Fruit fly (Drosophila melanogaster) whole organism, wandering third instar larva: Measurements from ENCODE around the gene CG32625.

ENCODE experiments used
- CG32264 ChIP-seq: fragments of 200-800 bp; sonication (Bioruptor generic); optimal IDR thresholded peaks from 2 replicates; lab custom pipeline; 2016; ENCODE audit warnings: missing biosample characterization, missing genetic modification characterization
- CG9705 ChIP-seq: fragments of 200-800 bp; sonication (Bioruptor generic); optimal IDR thresholded peaks from 2 replicates; lab custom pipeline; 2018; ENCODE audit warnings: missing biosample characterization, mild to moderate bottlenecking, missing genetic modification characterization
- Dfd ChIP-seq: fragments of >200 bp; optimal IDR thresholded peaks from 2 replicates; lab custom pipeline; 2017; ENCODE audit warnings: missing biosample characterization, missing genetic modification characterization
- Dif ChIP-seq: fragments of 200-275, 200-300 bp; sonication (Bioruptor generic); optimal IDR thresholded peaks from 2 replicates; lab custom pipeline; 2018; ENCODE audit warnings: missing biosample characterization, missing genetic modification characterization; ENCODE audit not compliant: partially characterized antibody
- HLH106 ChIP-seq: fragments of 200-800 bp; optimal IDR thresholded peaks from 3 replicates; lab custom pipeline; 2019; ENCODE audit warnings: missing biosample characterization, mild to moderate bottlenecking, missing genetic modification characterization, moderate library complexity
- Hnf4 ChIP-seq: fragments of 200-800 bp; sonication (Bioruptor generic); optimal IDR thresholded peaks from 2 replicates; lab custom pipeline; 2016; ENCODE audit warnings: missing biosample characterization, mild to moderate bottlenecking, missing genetic modification characterization
- Hr78 ChIP-seq: fragments of >200 bp; optimal IDR thresholded peaks from 2 replicates; lab custom pipeline; 2017; ENCODE audit warnings: missing biosample characterization, missing genetic modification characterization
- Hr83 ChIP-seq: fragments of 200-300 bp; sonication (Bioruptor generic); optimal IDR thresholded peaks from 2 replicates; lab custom pipeline; 2016; ENCODE audit warnings: missing biosample characterization, mild to moderate bottlenecking, missing genetic modification characterization, moderate library complexity; ENCODE audit not compliant: poor library complexity, severe bottlenecking
- Jra ChIP-seq: sonication (Bioruptor generic); optimal IDR thresholded peaks from 2 replicates; lab custom pipeline; 2016; ENCODE audit warnings: missing biosample characterization, missing genetic modification characterization
- N ChIP-seq: fragments of >200 bp; optimal IDR thresholded peaks from 2 replicates; lab custom pipeline; 2018; ENCODE audit warnings: missing biosample characterization, missing external identifiers, missing genetic modification characterization
- OdsH ChIP-seq: fragments of 200-800 bp; sonication (Bioruptor generic); optimal IDR thresholded peaks from 2 replicates; lab custom pipeline; 2016; ENCODE audit warnings: missing biosample characterization, mild to moderate bottlenecking, missing genetic modification characterization
- Rel ChIP-seq, 2 experiments: fragments of 200-800 bp; sonication (Bioruptor generic) in 1 of 2; optimal IDR thresholded peaks; 2 replicates in 1 of 2; 3 replicates in 1 of 2; lab custom pipeline; 2016 to 2019; ENCODE audit warnings: mild to moderate bottlenecking in 2 of 2, missing biosample characterization in 2 of 2, missing genetic modification characterization in 2 of 2, moderate library complexity in 1 of 2
- Sp1 ChIP-seq: fragments of 200-800 bp; sonication (Bioruptor generic); optimal IDR thresholded peaks from 3 replicates; lab custom pipeline; 2019; ENCODE audit warnings: missing biosample characterization, mild to moderate bottlenecking, missing genetic modification characterization, moderate library complexity
- Vsx2 ChIP-seq: fragments of 200-300, 225-300 bp; sonication (Bioruptor generic); optimal IDR thresholded peaks from 2 replicates; lab custom pipeline; 2018; ENCODE audit warnings: missing biosample characterization, missing genetic modification characterization; ENCODE audit not compliant: partially characterized antibody
- br ChIP-seq: fragments of 200-800 bp; sonication (Bioruptor generic); optimal IDR thresholded peaks from 2 replicates; lab custom pipeline; 2016; ENCODE audit warnings: missing biosample characterization, missing genetic modification characterization
- brk ChIP-seq: fragments of 200-800 bp; sonication (Bioruptor generic); optimal IDR thresholded peaks from 2 replicates; lab custom pipeline; 2016; ENCODE audit warnings: missing biosample characterization, mild to moderate bottlenecking, missing genetic modification characterization
- dl ChIP-seq, 2 experiments: fragments of 175-275, 200-275 bp in 1 of 2; fragments of 200-275 bp in 1 of 2; sonication (Bioruptor generic); optimal IDR thresholded peaks; lab custom pipeline; 2018; ENCODE audit warnings: mild to moderate bottlenecking in 2 of 2, missing biosample characterization in 2 of 2, missing genetic modification characterization in 2 of 2, moderate library complexity in 2 of 2; ENCODE audit not compliant: partially characterized antibody in 2 of 2, insufficient read depth in 1 of 2
- dmrt93B ChIP-seq: fragments of 200-800 bp; sonication (Bioruptor generic); optimal IDR thresholded peaks from 2 replicates; lab custom pipeline; 2018; ENCODE audit warnings: missing biosample characterization, mild to moderate bottlenecking, missing genetic modification characterization
- dsf ChIP-seq: sonication (Bioruptor generic); optimal IDR thresholded peaks from 2 replicates; lab custom pipeline; 2016; ENCODE audit warnings: missing biosample characterization, missing genetic modification characterization, borderline replicate concordance
- ey ChIP-seq: fragments of 200-800 bp; sonication (Bioruptor generic); optimal IDR thresholded peaks from 2 replicates; lab custom pipeline; 2016; ENCODE audit warnings: missing biosample characterization, missing genetic modification characterization
- foxo ChIP-seq, 2 experiments: fragments of 200-800 bp; sonication (Bioruptor generic); optimal IDR thresholded peaks; 2 replicates in 1 of 2; 3 replicates in 1 of 2; lab custom pipeline; 2016 to 2017; ENCODE audit warnings: missing biosample characterization in 2 of 2, missing genetic modification characterization in 2 of 2
- fru ChIP-seq: fragments of 200-800 bp; sonication (Bioruptor generic); optimal IDR thresholded peaks from 3 replicates; lab custom pipeline; 2016; ENCODE audit warnings: missing biosample characterization, mild to moderate bottlenecking, missing genetic modification characterization
- h ChIP-seq: fragments of 200-800 bp; sonication (Bioruptor generic); optimal IDR thresholded peaks from 3 replicates; lab custom pipeline; 2016; ENCODE audit warnings: missing biosample characterization, mild to moderate bottlenecking, missing genetic modification characterization
- lola ChIP-seq: fragments of >200 bp; optimal IDR thresholded peaks from 2 replicates; lab custom pipeline; 2017; ENCODE audit warnings: missing biosample characterization, missing genetic modification characterization
- pan ChIP-seq: fragments of >200 bp; optimal IDR thresholded peaks from 2 replicates; lab custom pipeline; 2017
- psq ChIP-seq: fragments of 200-800 bp; sonication (Bioruptor generic); optimal IDR thresholded peaks from 3 replicates; lab custom pipeline; 2017; ENCODE audit warnings: missing biosample characterization, mild to moderate bottlenecking, missing genetic modification characterization, moderate library complexity
- rgr ChIP-seq: fragments of 200-800 bp; sonication (Bioruptor generic); optimal IDR thresholded peaks from 3 replicates; lab custom pipeline; 2016; ENCODE audit warnings: missing biosample characterization, mild to moderate bottlenecking, missing genetic modification characterization
- sage ChIP-seq: fragments of 200-800 bp; sonication (Bioruptor generic); optimal IDR thresholded peaks from 2 replicates; lab custom pipeline; 2016; ENCODE audit warnings: missing biosample characterization, mild to moderate bottlenecking, missing genetic modification characterization
- sv ChIP-seq: fragments of 200-800 bp; sonication (Bioruptor generic); optimal IDR thresholded peaks from 3 replicates; lab custom pipeline; 2016; ENCODE audit warnings: missing biosample characterization, missing genetic modification characterization
- usp ChIP-seq: fragments of >200 bp; optimal IDR thresholded peaks from 2 replicates; lab custom pipeline; 2017; ENCODE audit warnings: missing biosample characterization, missing genetic modification characterization
- woc ChIP-seq: sonication (Bioruptor generic); optimal IDR thresholded peaks from 2 replicates; lab custom pipeline; 2016; ENCODE audit warnings: missing biosample characterization, mild to moderate bottlenecking, missing genetic modification characterization

Gene CG32625

dm6 chrX:13764397-13765119 is 7.9 kb upstream of the CG32625 start:
- TF ChIP-seq br (GFP tag; lab: Kevin White, UChicago) (no peak), HLH106 (peak; percentile 3), rgr (GFP tag; lab: Kevin White, UChicago) (peak; percentile 28), CG9705 (GFP tag; lab: Kevin White, UChicago) (no peak), Sp1 (GFP tag; lab: Kevin White, UChicago) (peak; percentile 15), CG32264 (GFP tag; lab: Kevin White, UChicago) (no peak), h (GFP tag; lab: Kevin White, UChicago) (peak; percentile 34), psq (peak; percentile 20), Hnf4 (no peak), ey (GFP tag; lab: Kevin White, UChicago) (peak; percentile 30), N (GFP tag; lab: Kevin White, UChicago) (no peak), Hr83 (no peak), Dif (GFP tag; lab: Kevin White, UChicago) (no peak), dmrt93B (GFP tag; lab: Kevin White, UChicago) (no peak), OdsH (GFP tag; lab: Kevin White, UChicago) (peak; percentile 2), foxo (GFP tag; optimal IDR thresholded peaks at IDR 0.05; lab: Kevin White, UChicago) (peak in 1 of 2 experiments; percentile 31), fru (GFP tag; lab: Kevin White, UChicago) (peak; percentile 37), woc (GFP tag; lab: Kevin White, UChicago) (no peak)

DNA sequence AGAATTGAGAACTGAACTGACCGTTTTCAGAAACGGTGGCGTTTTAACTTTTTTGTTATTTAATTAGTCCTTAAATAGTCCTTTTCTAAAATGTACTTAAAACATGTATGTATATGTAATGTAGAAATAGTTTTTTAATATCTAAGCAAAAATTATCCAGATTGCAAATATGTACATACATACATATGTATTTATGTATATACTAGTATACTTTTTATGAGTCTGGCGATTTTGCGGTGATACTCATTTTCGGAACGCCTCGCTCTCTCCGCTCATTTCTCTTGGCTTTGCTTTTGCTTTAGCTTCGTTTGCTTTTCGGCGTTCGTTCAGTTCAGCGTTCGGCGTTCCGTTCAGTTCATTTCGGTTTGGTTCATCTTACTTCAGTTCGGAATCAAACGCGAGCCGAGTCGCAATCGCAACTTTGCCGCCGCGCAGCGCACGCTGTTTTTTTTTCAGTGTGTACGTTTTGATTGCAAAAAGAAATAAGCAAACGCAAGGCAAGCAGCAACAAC is 5.8 kb upstream of the CG32625 start, which contains the start of gene rdgB:
Gene rdgB (plus strand): TSS at position 381 of the 512 bp plus-strand sequence.
- no peak for TF ChIP-seq usp (GFP tag; lab: Kevin White, UChicago)
- TF ChIP-seq lola (GFP tag; lab: Kevin White, UChicago) = no peak
- TF ChIP-seq dsf (GFP tag; lab: Kevin White, UChicago) = no peak
- peak; percentile 81 for TF ChIP-seq Sp1 (GFP tag; lab: Kevin White, UChicago)
- TF ChIP-seq Jra (GFP tag; lab: Kevin White, UChicago) = no peak
- no peak for TF ChIP-seq Vsx2
- peak in 1 of 2 experiments; percentile 82 for TF ChIP-seq foxo (GFP tag; optimal IDR thresholded peaks at IDR 0.05; lab: Kevin White, UChicago)
- TF ChIP-seq HLH106 = peak; percentile 89
- no peak for TF ChIP-seq brk (GFP tag; lab: Kevin White, UChicago)
- TF ChIP-seq woc (GFP tag; lab: Kevin White, UChicago) = peak; percentile 70
- peak; percentile 37 for TF ChIP-seq br (GFP tag; lab: Kevin White, UChicago)
- peak; percentile 70 for TF ChIP-seq CG9705 (GFP tag; lab: Kevin White, UChicago)
- peak; percentile 78 for TF ChIP-seq sv (GFP tag; lab: Kevin White, UChicago)
- TF ChIP-seq ey (GFP tag; lab: Kevin White, UChicago) = peak; percentile 57
- TF ChIP-seq psq = peak; percentile 89
- peak; percentile 72 for TF ChIP-seq fru (GFP tag; lab: Kevin White, UChicago)
- TF ChIP-seq dmrt93B (GFP tag; lab: Kevin White, UChicago) = peak; percentile 84
- no peak for TF ChIP-seq Rel (GFP tag; optimal IDR thresholded peaks at IDR 0.05; lab: Kevin White, UChicago)
- peak; percentile 56 for TF ChIP-seq Rel (tag; optimal IDR thresholded peaks at IDR 0.05; lab: Kevin White, UChicago)
- no peak for TF ChIP-seq Dfd
- peak; percentile 31 for TF ChIP-seq sage (GFP tag; lab: Kevin White, UChicago)
- TF ChIP-seq dl (GFP tag; optimal IDR thresholded peaks at IDR 0.05; lab: Kevin White, UChicago; ENCODE audit: insufficient read depth in 1 of 2, partially characterized antibody in 2 of 2) = no peak
- TF ChIP-seq Dif (GFP tag; lab: Kevin White, UChicago) = peak; percentile 46
- TF ChIP-seq rgr (GFP tag; lab: Kevin White, UChicago) = peak; percentile 65
- no peak for TF ChIP-seq Hr78 (GFP tag; lab: Kevin White, UChicago)
- peak; percentile 8 for TF ChIP-seq Hr83
- peak; percentile 77 for TF ChIP-seq h (GFP tag; lab: Kevin White, UChicago)
- TF ChIP-seq Hnf4 = peak; percentile 58
- no peak for TF ChIP-seq pan
- peak; percentile 80 for TF ChIP-seq OdsH (GFP tag; lab: Kevin White, UChicago)

DNA sequence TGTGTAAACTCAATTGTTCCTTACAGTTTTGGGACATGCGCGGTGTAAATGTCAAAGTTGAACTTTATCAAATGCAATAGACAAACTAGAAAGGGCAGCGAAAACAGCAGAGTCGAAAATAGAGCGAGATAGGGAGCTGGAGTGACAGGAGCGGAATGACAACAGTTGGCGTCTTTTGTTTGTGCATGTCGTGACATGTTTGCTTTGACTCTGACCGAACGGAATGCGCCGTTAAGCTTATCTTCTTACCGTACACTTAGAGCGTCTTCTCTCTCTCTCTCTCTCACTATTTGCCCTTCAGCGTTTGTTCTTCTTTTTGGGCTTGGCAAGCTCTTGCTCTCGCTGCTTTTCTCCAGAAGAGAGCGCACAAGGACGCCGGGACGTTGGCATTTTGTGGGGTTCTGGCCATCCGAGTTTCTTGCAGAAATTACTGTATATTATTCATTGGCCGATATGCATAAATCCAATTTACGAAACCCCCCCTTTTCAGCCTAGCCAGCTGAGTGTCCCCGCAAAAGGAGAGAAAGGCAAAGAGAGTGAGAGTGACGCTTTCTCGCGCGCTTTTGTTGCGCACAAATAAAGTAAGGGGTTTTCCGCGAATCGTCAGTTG is 5.2 kb upstream of the CG32625 start:
- TF ChIP-seq dmrt93B (GFP tag; lab: Kevin White, UChicago) = no peak
- TF ChIP-seq Rel (GFP tag; optimal IDR thresholded peaks at IDR 0.05; lab: Kevin White, UChicago) = no peak
- peak; percentile 74 for TF ChIP-seq Rel (tag; optimal IDR thresholded peaks at IDR 0.05; lab: Kevin White, UChicago)
